Worm (Caenorhabditis elegans): ENCODE data around the gene nlp-11.

- no peak for TF ChIP-seq him-1 (tag; optimal IDR thresholded peaks at IDR 0.05)
- TF ChIP-seq W03F9.2 (tag; optimal IDR thresholded peaks at IDR 0.05) = no peak
- no peak for TF ChIP-seq dao-5 (tag; optimal IDR thresholded peaks at IDR 0.05)
These were observed 21.3 kb upstream of the nlp-11 start for ce11 chrII:9713083-9713482.
